Fruit fly (Drosophila melanogaster): ENCODE data around the gene mdy.

dm6 chr2L:16808752-16809151, 7.7 kb upstream of the mdy start:
- no peak for TF ChIP-seq Sin3A (optimal IDR thresholded peaks at IDR 0.05)
- TF ChIP-seq h (optimal IDR thresholded peaks at IDR 0.05), result no peak
- no peak for TF ChIP-seq ttk (optimal IDR thresholded peaks at IDR 0.05)
- no peak for TF ChIP-seq psq (optimal IDR thresholded peaks at IDR 0.05)
- no peak for TF ChIP-seq insv (optimal IDR thresholded peaks at IDR 0.05)
